Worm (Caenorhabditis elegans): ENCODE data around the gene clec-231.

The clec-231 gene

DNA sequence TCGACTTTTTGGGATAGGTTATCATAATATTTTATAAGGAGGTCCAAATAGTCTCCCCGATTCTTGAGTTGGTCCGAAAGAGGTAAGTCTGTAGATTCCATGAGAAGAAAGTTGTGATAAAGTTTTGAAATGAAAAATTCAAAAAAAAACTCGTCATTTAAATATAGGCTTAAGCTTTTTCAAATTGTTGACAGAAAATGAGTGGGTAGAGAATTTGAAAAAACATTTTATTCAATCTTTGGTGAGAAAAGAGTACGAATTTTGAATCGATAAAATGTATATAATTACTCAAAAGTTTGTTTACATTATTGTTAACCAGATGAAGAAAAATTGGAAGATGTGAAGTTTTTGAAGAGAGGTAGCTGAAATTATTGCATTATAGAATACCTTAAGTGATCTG lies 45.0 kb downstream of the clec-231 start, which contains the start of gene T26H8.5:
Gene T26H8.5 (minus strand): TSS at position 101 of the 400 bp plus-strand sequence.
- TF ChIP-seq pax-3 (tag; optimal IDR thresholded peaks at IDR 0.05) = peak; percentile 46
- no peak for TF ChIP-seq nhr-90 (tag; optimal IDR thresholded peaks at IDR 0.05; ENCODE audit: poor library complexity)
- no peak for TF ChIP-seq mef-2 (tag; optimal IDR thresholded peaks at IDR 0.05)

DNA sequence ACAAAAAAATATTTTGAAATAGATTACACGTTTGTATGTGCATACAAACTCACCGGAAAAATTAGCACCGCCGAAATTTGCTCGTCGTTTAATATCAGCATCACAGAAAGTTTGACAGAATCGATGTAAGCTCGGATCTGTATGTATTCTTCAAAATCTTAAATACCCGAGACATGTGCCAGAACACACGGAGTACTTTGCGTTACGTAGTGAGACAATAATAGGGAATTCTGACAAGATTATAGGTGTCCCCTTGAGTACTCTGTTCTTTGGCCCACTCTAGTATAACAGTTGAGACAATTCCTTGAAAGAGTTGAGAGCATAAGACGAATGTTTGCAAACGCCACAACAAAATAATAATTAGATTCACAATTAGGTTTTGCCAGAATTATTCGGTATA lies 46.9 kb downstream of the clec-231 start, which contains the start of gene srx-48:
Gene srx-48 (minus strand): TSS at position 101 of the 400 bp plus-strand sequence.
- TF ChIP-seq pax-3 (tag; optimal IDR thresholded peaks at IDR 0.05) = peak; percentile 67
- TF ChIP-seq efl-3 (GFP tag; optimal IDR thresholded peaks at IDR 0.05) = no peak
- TF ChIP-seq mef-2 (tag; optimal IDR thresholded peaks at IDR 0.05) = no peak
- no peak for TF ChIP-seq ceh-8 (GFP tag; optimal IDR thresholded peaks at IDR 0.05)
